Fruit fly (Drosophila melanogaster): Measurements from ENCODE around the gene Adhr.

Adhr gene

DNA sequence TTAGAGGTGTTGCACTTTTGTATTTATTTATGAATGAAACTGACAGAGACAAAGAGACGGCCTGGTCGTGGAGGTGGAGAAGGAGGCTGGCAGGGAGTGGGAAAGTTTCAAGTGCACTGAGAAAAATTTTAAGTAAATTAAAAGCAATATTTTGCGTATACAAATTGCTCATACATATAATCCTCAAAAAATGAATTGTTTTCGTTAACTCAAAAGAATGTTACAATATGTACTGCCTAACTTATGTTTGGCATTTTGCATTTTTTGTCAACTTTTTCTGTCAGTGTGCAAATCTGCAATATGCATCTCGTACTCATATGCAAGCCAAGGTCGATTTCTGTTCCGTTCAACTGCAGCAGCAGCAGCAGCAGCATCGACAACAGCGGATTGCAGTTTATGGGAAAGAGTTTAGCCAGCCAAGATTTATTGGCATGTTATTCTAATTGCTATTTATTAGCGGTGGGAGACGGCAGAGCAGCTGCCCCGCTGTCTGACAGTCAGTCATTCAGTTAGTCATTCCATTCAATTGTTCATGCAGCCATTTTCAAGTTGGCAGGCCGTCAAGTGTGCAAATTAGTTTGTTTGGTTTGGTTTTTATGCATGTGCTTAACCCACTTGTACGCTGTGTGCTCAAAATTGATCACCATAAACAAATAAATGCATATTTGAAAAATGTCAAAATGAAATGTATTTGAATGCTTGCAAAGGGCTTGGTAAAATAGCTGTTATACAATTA is 15.8 kb downstream of the Adhr start (continued):
- TF ChIP-seq CG1832 (GFP tag; optimal IDR thresholded peaks at IDR 0.05) (no peak), az2 (GFP tag; optimal IDR thresholded peaks at IDR 0.05) (peak; percentile 37), sna (GFP tag; IDR thresholded peaks at IDR 0.05; ENCODE audit: partially characterized antibody) (no peak), dmrt11E (tag; optimal IDR thresholded peaks at IDR 0.05) (peak; percentile 37), crc (GFP tag; optimal IDR thresholded peaks at IDR 0.05) (no peak), Sry-β (GFP tag; optimal IDR thresholded peaks at IDR 0.05) (no peak), Hr78 (GFP tag; optimal IDR thresholded peaks at IDR 0.05) (no peak), Awh (GFP tag; IDR thresholded peaks at IDR 0.05) (no peak), sob (GFP tag; IDR thresholded peaks at IDR 0.05) (0 out of 2 replicates have a peak, but pooled peaks have one; percentile 14), HLH54F (GFP tag; optimal IDR thresholded peaks at IDR 0.05) (no peak), Ssrp (tag; optimal IDR thresholded peaks at IDR 0.05) (peak; percentile 19), CG30431 (GFP tag; optimal IDR thresholded peaks at IDR 0.05) (no peak), eve (GFP tag; optimal IDR thresholded peaks at IDR 0.05) (peak in 1 of 2 experiments; percentile 75), CG10979 (tag; optimal IDR thresholded peaks at IDR 0.05) (peak; percentile 26), CG2678 (tag; optimal IDR thresholded peaks at IDR 0.05) (no peak), CG12942 (GFP tag; optimal IDR thresholded peaks at IDR 0.05) (peak; percentile 18), cwo (GFP tag; optimal IDR thresholded peaks at IDR 0.05) (no peak), Dfd (GFP tag; optimal IDR thresholded peaks at IDR 0.05) (no peak), CG14050 (GFP tag; IDR thresholded peaks at IDR 0.05) (no peak), ken (GFP tag; IDR thresholded peaks at IDR 0.05) (0 out of 3 replicates have a peak, but pooled peaks have one; percentile 35), chif (GFP tag; optimal IDR thresholded peaks at IDR 0.05) (peak; percentile 5 to 28), Deaf1 (tag; optimal IDR thresholded peaks at IDR 0.05) (no peak), H15 (GFP tag; IDR thresholded peaks at IDR 0.05) (no peak), Jarid2 (GFP tag; optimal IDR thresholded peaks at IDR 0.05) (no peak), CG11723 (GFP tag; optimal IDR thresholded peaks at IDR 0.05) (no peak), Drgx (GFP tag; IDR thresholded peaks at IDR 0.05) (peak; percentile 84), wor (GFP tag; IDR thresholded peaks at IDR 0.05) (0 out of 2 replicates have a peak, but pooled peaks have one; percentile 26), stc (GFP tag; IDR thresholded peaks at IDR 0.05) (no peak), zen (tag; optimal IDR thresholded peaks at IDR 0.05) (peak; percentile 38), Tbp (GFP tag; optimal IDR thresholded peaks at IDR 0.05) (no peak), ewg (GFP tag; optimal IDR thresholded peaks at IDR 0.05) (peak; percentile 12), fu2 (GFP tag; optimal IDR thresholded peaks at IDR 0.05) (no peak), slp2 (GFP tag; optimal IDR thresholded peaks at IDR 0.05) (no peak), CG6175 (GFP tag; IDR thresholded peaks at IDR 0.05) (no peak), CG8944 (GFP tag; optimal IDR thresholded peaks at IDR 0.05) (peak; percentile 19), CG8290 (GFP tag; optimal IDR thresholded peaks at IDR 0.05) (no peak), CG8290 (tag; optimal IDR thresholded peaks at IDR 0.05) (no peak), br (optimal IDR thresholded peaks at IDR 0.05) (no peak), CG17612 (GFP tag; IDR thresholded peaks at IDR 0.05) (no peak), HmgD (GFP tag; optimal IDR thresholded peaks at IDR 0.05) (no peak), pan (optimal IDR thresholded peaks at IDR 0.05) (no peak), pan (GFP tag; optimal IDR thresholded peaks at IDR 0.05 in 1 of 2, IDR thresholded peaks at IDR 0.05 in 1 of 2) (peak in 1 of 2 experiments; percentile 37), D19A (tag; optimal IDR thresholded peaks at IDR 0.05) (no peak), pros (GFP tag; optimal IDR thresholded peaks at IDR 0.05) (no peak), Dll (GFP tag; IDR thresholded peaks at IDR 0.05; ENCODE audit: partially characterized antibody) (no peak), CG9727 (GFP tag; optimal IDR thresholded peaks at IDR 0.05) (peak; percentile 33), CG31388 (GFP tag; optimal IDR thresholded peaks at IDR 0.05) (no peak), dpn (GFP tag; optimal IDR thresholded peaks at IDR 0.05) (no peak), zen2 (GFP tag; IDR thresholded peaks at IDR 0.05; ENCODE audit: partially characterized antibody) (no peak), Xbp1 (GFP tag; optimal IDR thresholded peaks at IDR 0.05) (peak; percentile 21)
